Fruit fly (Drosophila melanogaster) whole organism, wandering third instar larva: ENCODE results near the gene Prx1.

Source experiments
- CrebA ChIP-seq: fragments of 200-800 bp; sonication (Bioruptor generic); optimal IDR thresholded peaks from 2 replicates; lab custom pipeline; 2016; ENCODE audit warnings: missing biosample characterization, mild to moderate bottlenecking, missing genetic modification characterization, borderline replicate concordance
- Mio ChIP-seq: sonication (Bioruptor generic); optimal IDR thresholded peaks from 2 replicates; lab custom pipeline; 2016; ENCODE audit warnings: missing biosample characterization, missing genetic modification characterization
- Myc ChIP-seq: fragments of >200 bp; optimal IDR thresholded peaks from 2 replicates; lab custom pipeline; 2017
- Rel ChIP-seq, 2 experiments: fragments of 200-800 bp; sonication (Bioruptor generic) in 1 of 2; optimal IDR thresholded peaks; 2 replicates in 1 of 2; 3 replicates in 1 of 2; lab custom pipeline; 2016 to 2019; ENCODE audit warnings: mild to moderate bottlenecking in 2 of 2, missing biosample characterization in 2 of 2, missing genetic modification characterization in 2 of 2, moderate library complexity in 1 of 2
- dl ChIP-seq, 2 experiments: fragments of 175-275, 200-275 bp in 1 of 2; fragments of 200-275 bp in 1 of 2; sonication (Bioruptor generic); optimal IDR thresholded peaks; lab custom pipeline; 2018; ENCODE audit warnings: mild to moderate bottlenecking in 2 of 2, missing biosample characterization in 2 of 2, missing genetic modification characterization in 2 of 2, moderate library complexity in 2 of 2; ENCODE audit not compliant: partially characterized antibody in 2 of 2, insufficient read depth in 1 of 2
- lola ChIP-seq: fragments of >200 bp; optimal IDR thresholded peaks from 2 replicates; lab custom pipeline; 2017; ENCODE audit warnings: missing biosample characterization, missing genetic modification characterization
- woc ChIP-seq: sonication (Bioruptor generic); optimal IDR thresholded peaks from 2 replicates; lab custom pipeline; 2016; ENCODE audit warnings: missing biosample characterization, mild to moderate bottlenecking, missing genetic modification characterization

- TF ChIP-seq Myc (lab: Kevin White, UChicago) (no peak), CrebA (GFP tag; lab: Kevin White, UChicago) (no peak), Rel (GFP tag; optimal IDR thresholded peaks at IDR 0.05; lab: Kevin White, UChicago) (no peak), Rel (tag; optimal IDR thresholded peaks at IDR 0.05; lab: Kevin White, UChicago) (no peak), Mio (GFP tag; lab: Kevin White, UChicago) (no peak), woc (GFP tag; lab: Kevin White, UChicago) (no peak), lola (GFP tag; lab: Kevin White, UChicago) (no peak), dl (GFP tag; optimal IDR thresholded peaks at IDR 0.05; lab: Kevin White, UChicago; ENCODE audit: insufficient read depth in 1 of 2, partially characterized antibody in 2 of 2) (no peak)
These were observed 35.8 kb upstream of the Prx1 start for dm6 chr3L:15171769-15172403.
